Worm (Caenorhabditis elegans) whole organism, young adult: ENCODE data around the gene W05B10.3.
A peak's percentile ranks its signal among the peaks of the same experiment; 100 is the strongest.

Source experiments
- B0019.2 ChIP-seq: fragments of 200-800 bp; sonication (Bioruptor generic); conservative IDR thresholded peaks from 2 replicates; pipeline ENCODE4 v1.3.6; 2022; ENCODE audit warnings: missing genetic modification reagents, missing genetic modification characterization, missing compliant biosample characterization
- B0035.1 ChIP-seq: sonication (generic microtip); optimal IDR thresholded peaks from 2 replicates; lab custom pipeline; 2016; ENCODE audit warnings: missing genetic modification characterization, mild to moderate bottlenecking, missing compliant biosample characterization, missing genotype, missing genetic modification reagents
- B0261.1 ChIP-seq: sonication (generic microtip); optimal IDR thresholded peaks from 2 replicates; lab custom pipeline; 2016; ENCODE audit warnings: mild to moderate bottlenecking, missing genetic modification characterization, moderate library complexity, missing compliant biosample characterization
- F10E7.11 ChIP-seq: sonication (generic microtip); optimal IDR thresholded peaks from 2 replicates; lab custom pipeline; 2017; ENCODE audit warnings: mild to moderate bottlenecking, missing genetic modification characterization, moderate library complexity, missing compliant biosample characterization
- F22D6.2 ChIP-seq: sonication (generic microtip); optimal IDR thresholded peaks from 2 replicates; lab custom pipeline; 2016; ENCODE audit warnings: mild to moderate bottlenecking, missing genetic modification characterization, missing compliant biosample characterization
- F23B12.7 ChIP-seq: sonication (generic microtip); optimal IDR thresholded peaks from 2 replicates; lab custom pipeline; 2017; ENCODE audit warnings: missing genetic modification characterization, mild to moderate bottlenecking, missing compliant biosample characterization, antibody characterized with exemption, moderate library complexity; ENCODE audit not compliant: insufficient read depth
- F39B2.1 ChIP-seq: fragments of 200-800 bp; sonication (Bioruptor generic); IDR thresholded peaks from 2 replicates; pipeline ENCODE4 v1.3.6; 2022; ENCODE audit warnings: missing genetic modification reagents, missing genetic modification characterization, missing compliant biosample characterization
- F49E8.2 ChIP-seq: sonication (generic microtip); optimal IDR thresholded peaks from 3 replicates; lab custom pipeline; 2017; ENCODE audit warnings: missing genetic modification characterization, mild to moderate bottlenecking, missing compliant biosample characterization, antibody characterized with exemption, moderate library complexity; ENCODE audit not compliant: insufficient read depth
- F55B11.4 ChIP-seq: sonication (generic microtip); optimal IDR thresholded peaks from 2 replicates; lab custom pipeline; 2016; ENCODE audit warnings: missing compliant biosample characterization, missing genetic modification characterization, borderline replicate concordance; ENCODE audit not compliant: insufficient read depth
- F57A8.1 ChIP-seq: fragments of 200-800 bp; sonication (Bioruptor generic); optimal IDR thresholded peaks from 2 replicates; lab custom pipeline; 2018; ENCODE audit warnings: mild to moderate bottlenecking, missing genetic modification characterization, moderate library complexity, missing compliant biosample characterization
- F57C9.4 ChIP-seq: sonication (generic microtip); optimal IDR thresholded peaks from 2 replicates; lab custom pipeline; 2017; ENCODE audit warnings: mild to moderate bottlenecking, missing genetic modification characterization, missing compliant biosample characterization
- K11D2.4 ChIP-seq: fragments of 200-800 bp; sonication (Bioruptor generic); IDR thresholded peaks from 2 replicates; pipeline ENCODE4 v1.3.6; 2022; ENCODE audit warnings: missing genetic modification reagents, missing genetic modification characterization, missing compliant biosample characterization
- ZK185.1 ChIP-seq: sonication (generic microtip); optimal IDR thresholded peaks from 2 replicates; lab custom pipeline; 2016; ENCODE audit warnings: mild to moderate bottlenecking, missing genetic modification characterization, missing compliant biosample characterization; ENCODE audit not compliant: poor library complexity, severe bottlenecking
- bed-2 ChIP-seq: fragments of 200-800 bp; sonication (Bioruptor generic); IDR thresholded peaks from 2 replicates; pipeline ENCODE4 v1.3.6; 2022; ENCODE audit warnings: missing genetic modification reagents, missing genetic modification characterization, missing compliant biosample characterization
- ccch-3 ChIP-seq: fragments of 200-800 bp; sonication (Bioruptor generic); optimal IDR thresholded peaks from 2 replicates; lab custom pipeline; 2018; ENCODE audit warnings: mild to moderate bottlenecking, missing genetic modification characterization, missing compliant biosample characterization
- cebp-1 ChIP-seq, 2 experiments: fragments of 200-800 bp in 1 of 2; sonication (Bioruptor generic) in 1 of 2; sonication (generic microtip) in 1 of 2; IDR thresholded peaks in 1 of 2; optimal IDR thresholded peaks in 1 of 2; 2 replicates each; pipeline versions ENCODE4 v1.3.6 to Lab custom; 2017 to 2022; ENCODE audit warnings: missing compliant biosample characterization in 2 of 2, missing genetic modification characterization in 2 of 2, mild to moderate bottlenecking in 1 of 2, missing genetic modification reagents in 1 of 2, moderate library complexity in 1 of 2
- dpff-1 ChIP-seq: sonication (generic microtip); optimal IDR thresholded peaks from 2 replicates; lab custom pipeline; 2017; ENCODE audit warnings: mild to moderate bottlenecking, missing genetic modification characterization, missing compliant biosample characterization
- efl-1 ChIP-seq: fragments of 150-350 bp; optimal IDR thresholded peaks from 2 replicates; lab custom pipeline; 2014; ENCODE audit warnings: missing biosample characterization, missing genetic modification reagents, missing genetic modification characterization
- egl-18 ChIP-seq: fragments of 200-800 bp; sonication (Bioruptor generic); IDR thresholded peaks from 2 replicates; pipeline ENCODE4 v1.3.6; 2022; ENCODE audit warnings: missing genetic modification reagents, missing genetic modification characterization, missing compliant biosample characterization
- egl-44 ChIP-seq: fragments of 200-800 bp; sonication (Bioruptor generic); IDR thresholded peaks from 2 replicates; pipeline ENCODE4 v1.3.6; 2022; ENCODE audit warnings: missing genetic modification reagents, missing genetic modification characterization, missing compliant biosample characterization
- egrh-3 ChIP-seq: fragments of 200-800 bp; sonication (Bioruptor generic); IDR thresholded peaks from 2 replicates; pipeline ENCODE4 v1.3.6; 2022; ENCODE audit warnings: missing genetic modification reagents, missing genetic modification characterization, missing compliant biosample characterization
- ekl-4 ChIP-seq: fragments of 200-800 bp; sonication (Bioruptor generic); IDR thresholded peaks from 2 replicates; pipeline ENCODE4 v1.3.6; 2022; ENCODE audit warnings: missing genetic modification reagents, missing genetic modification characterization, missing compliant biosample characterization
- fkh-3 ChIP-seq: sonication (generic microtip); optimal IDR thresholded peaks from 2 replicates; lab custom pipeline; 2016; ENCODE audit warnings: mild to moderate bottlenecking, missing genetic modification characterization, missing compliant biosample characterization
- gei-17 ChIP-seq: fragments of 200-800 bp; sonication (Bioruptor generic); optimal IDR thresholded peaks from 2 replicates; lab custom pipeline; 2018; ENCODE audit warnings: mild to moderate bottlenecking, missing genetic modification characterization, missing compliant biosample characterization
- him-1 ChIP-seq: sonication (generic microtip); optimal IDR thresholded peaks from 2 replicates; lab custom pipeline; 2016; ENCODE audit warnings: missing genotype, missing genetic modification reagents, missing genetic modification characterization, missing compliant biosample characterization
- hmg-1.2 ChIP-seq: fragments of 200-800 bp; sonication (Bioruptor generic); IDR thresholded peaks from 2 replicates; pipeline ENCODE4 v1.3.6; 2022; ENCODE audit warnings: missing genetic modification reagents, missing genetic modification characterization, missing compliant biosample characterization
- hrde-1 ChIP-seq: sonication (generic microtip); optimal IDR thresholded peaks from 2 replicates; lab custom pipeline; 2016; ENCODE audit warnings: missing genetic modification characterization, mild to moderate bottlenecking, missing compliant biosample characterization, moderate library complexity, missing genotype, missing genetic modification reagents, borderline replicate concordance
- lag-1 ChIP-seq: fragments of 200-800 bp; sonication (Bioruptor generic); IDR thresholded peaks from 2 replicates; pipeline ENCODE4 v1.3.6; 2022; ENCODE audit warnings: missing genetic modification reagents, missing genetic modification characterization, missing compliant biosample characterization
- let-526 ChIP-seq: fragments of 200-800 bp; sonication (Bioruptor generic); IDR thresholded peaks from 2 replicates; pipeline ENCODE4 v1.3.6; 2022; ENCODE audit warnings: missing genetic modification reagents, missing genetic modification characterization, missing compliant biosample characterization
- lin-26 ChIP-seq: fragments of 200-800 bp; sonication (Bioruptor generic); IDR thresholded peaks from 2 replicates; pipeline ENCODE4 v1.3.6; 2022; ENCODE audit warnings: missing genetic modification reagents, missing genetic modification characterization, missing compliant biosample characterization
- lin-40 ChIP-seq: sonication (generic microtip); optimal IDR thresholded peaks from 2 replicates; lab custom pipeline; 2016; ENCODE audit warnings: missing genetic modification characterization, mild to moderate bottlenecking, missing compliant biosample characterization, missing genotype, missing genetic modification reagents
- lin-54 ChIP-seq: fragments of 200-800 bp; sonication (Bioruptor generic); optimal IDR thresholded peaks from 2 replicates; lab custom pipeline; 2018; ENCODE audit warnings: mild to moderate bottlenecking, missing genetic modification characterization, missing compliant biosample characterization
- lsl-1 ChIP-seq: fragments of 200-800 bp; sonication (Bioruptor generic); optimal IDR thresholded peaks from 2 replicates; lab custom pipeline; 2018; ENCODE audit warnings: mild to moderate bottlenecking, missing genetic modification characterization, moderate library complexity, missing compliant biosample characterization
- madf-10 ChIP-seq: sonication (generic microtip); optimal IDR thresholded peaks from 2 replicates; lab custom pipeline; 2016; ENCODE audit warnings: mild to moderate bottlenecking, missing genetic modification characterization, missing compliant biosample characterization
- madf-8 ChIP-seq: fragments of 200-800 bp; sonication (Bioruptor generic); conservative IDR thresholded peaks from 2 replicates; pipeline ENCODE4 v1.3.6; 2022; ENCODE audit warnings: missing genetic modification reagents, missing genetic modification characterization, missing compliant biosample characterization
- mes-4 ChIP-seq: sonication (generic microtip); optimal IDR thresholded peaks from 2 replicates; lab custom pipeline; 2016; ENCODE audit warnings: missing genotype, missing genetic modification characterization, missing compliant biosample characterization
- mxl-1 ChIP-seq: sonication (generic microtip); optimal IDR thresholded peaks from 2 replicates; lab custom pipeline; 2016; ENCODE audit warnings: missing genetic modification characterization, missing compliant biosample characterization
- nfya-1 ChIP-seq: sonication (generic microtip); optimal IDR thresholded peaks from 2 replicates; lab custom pipeline; 2017; ENCODE audit warnings: antibody characterized with exemption, missing compliant biosample characterization, missing genetic modification characterization, borderline replicate concordance; ENCODE audit not compliant: insufficient read depth
- nfya-2 ChIP-seq: fragments of 200-800 bp; sonication (Bioruptor generic); IDR thresholded peaks from 2 replicates; pipeline ENCODE4 v1.3.6; 2022; ENCODE audit warnings: missing genetic modification reagents, missing genetic modification characterization, missing compliant biosample characterization
- nhr-80 ChIP-seq: sonication (generic microtip); optimal IDR thresholded peaks from 2 replicates; lab custom pipeline; 2016; ENCODE audit warnings: missing genetic modification characterization, missing compliant biosample characterization
- rec-8 ChIP-seq, 2 experiments: sonication (generic microtip); optimal IDR thresholded peaks; 2 replicates each; lab custom pipeline; 2016; ENCODE audit warnings: mild to moderate bottlenecking in 2 of 2, missing genetic modification characterization in 2 of 2, missing genetic modification reagents in 2 of 2, missing genotype in 2 of 2, missing biosample characterization in 1 of 2, missing compliant biosample characterization in 1 of 2, moderate library complexity in 1 of 2
- repo-1 ChIP-seq: sonication (generic microtip); optimal IDR thresholded peaks from 2 replicates; lab custom pipeline; 2017; ENCODE audit warnings: mild to moderate bottlenecking, missing genetic modification characterization, missing compliant biosample characterization
- somi-1 ChIP-seq: fragments of 200-800 bp; sonication (Bioruptor generic); optimal IDR thresholded peaks from 2 replicates; lab custom pipeline; 2018; ENCODE audit warnings: mild to moderate bottlenecking, missing genetic modification characterization, missing compliant biosample characterization
- tbx-9 ChIP-seq: sonication (generic microtip); optimal IDR thresholded peaks from 2 replicates; lab custom pipeline; 2016; ENCODE audit warnings: borderline replicate concordance, missing genetic modification characterization, inconsistent platforms, missing compliant biosample characterization
- unc-62 ChIP-seq: fragments of 150-350 bp; optimal IDR thresholded peaks from 2 replicates; lab custom pipeline; 2014; ENCODE audit warnings: missing biosample characterization, missing genetic modification reagents, missing genetic modification characterization
- zfh-2 ChIP-seq: fragments of 200-800 bp; sonication (Bioruptor generic); conservative IDR thresholded peaks from 2 replicates; pipeline ENCODE4 v1.3.6; 2022; ENCODE audit warnings: missing genetic modification reagents, missing genetic modification characterization, missing compliant biosample characterization
- ztf-22 ChIP-seq: fragments of 200-800 bp; sonication (Bioruptor generic); optimal IDR thresholded peaks from 2 replicates; lab custom pipeline; 2018; ENCODE audit warnings: mild to moderate bottlenecking, missing genetic modification characterization, moderate library complexity, missing compliant biosample characterization

W05B10.3 gene

ce11 chrV:12637238-12637690 lies 24.3 kb downstream of the W05B10.3 start, which contains the start of gene F56H9.2 (continued):
- TF ChIP-seq madf-10 (tag; lab: Kevin White, UChicago): no peak
- peak; percentile 50; the same call in 1 of the 2 replicates for TF ChIP-seq hmg-1.2 (GFP tag; lab: Robert Waterston, UW)
- TF ChIP-seq tbx-9 (tag; lab: Kevin White, UChicago): no peak
- TF ChIP-seq ztf-22 (GFP tag; lab: Kevin White, UChicago): peak; percentile 73
- TF ChIP-seq ZK185.1 (tag; lab: Kevin White, UChicago): no peak
- TF ChIP-seq F49E8.2 (tag; lab: Kevin White, UChicago): no peak
- TF ChIP-seq nhr-80 (tag; lab: Kevin White, UChicago): peak; percentile 52
- no peak for TF ChIP-seq B0261.1
- TF ChIP-seq bed-2 (GFP tag; lab: Robert Waterston, UW): no peak
- TF ChIP-seq ccch-3 (GFP tag; lab: Kevin White, UChicago): no peak
- no peak for TF ChIP-seq lag-1 (GFP tag; lab: Robert Waterston, UW)
- no peak for TF ChIP-seq F55B11.4
- TF ChIP-seq rec-8 (tag; optimal IDR thresholded peaks at IDR 0.05; lab: Kevin White, UChicago): no peak
- TF ChIP-seq lin-40 (tag; lab: Kevin White, UChicago): peak; percentile 67
- TF ChIP-seq egl-18 (GFP tag; lab: Robert Waterston, UW): no peak
- TF ChIP-seq F10E7.11: no peak
- no peak for TF ChIP-seq lsl-1 (GFP tag; lab: Kevin White, UChicago)
- TF ChIP-seq F22D6.2 (tag; lab: Kevin White, UChicago): peak; percentile 82
- no peak for TF ChIP-seq repo-1 (tag; lab: Kevin White, UChicago)
- no peak for TF ChIP-seq lin-54 (GFP tag; lab: Kevin White, UChicago)
- no peak for TF ChIP-seq let-526 (GFP tag; lab: Robert Waterston, UW)
- no peak for TF ChIP-seq nfya-1
- TF ChIP-seq hrde-1 (tag; lab: Kevin White, UChicago): no peak
- peak; percentile 46; the same call in 1 of the 2 replicates for TF ChIP-seq ekl-4 (GFP tag; lab: Robert Waterston, UW)
- TF ChIP-seq cebp-1 (GFP tag; IDR thresholded peaks at IDR 0.05; lab: Robert Waterston, UW): no peak
- TF ChIP-seq cebp-1 (tag; optimal IDR thresholded peaks at IDR 0.05; lab: Kevin White, UChicago): peak; percentile 64
- no peak for TF ChIP-seq F57A8.1 (GFP tag; lab: Kevin White, UChicago)
- TF ChIP-seq egrh-3: no peak
- no peak for TF ChIP-seq gei-17 (GFP tag; lab: Kevin White, UChicago)
- no peak for TF ChIP-seq F23B12.7
- no peak for TF ChIP-seq dpff-1 (tag; lab: Kevin White, UChicago)
- TF ChIP-seq zfh-2 (GFP tag; lab: Robert Waterston, UW): no peak
- TF ChIP-seq B0035.1 (tag; lab: Kevin White, UChicago): no peak
- TF ChIP-seq egl-44 (GFP tag; lab: Robert Waterston, UW): no peak
- no peak for TF ChIP-seq F57C9.4
- TF ChIP-seq somi-1 (GFP tag; lab: Kevin White, UChicago): peak; percentile 7
- no peak for TF ChIP-seq fkh-3 (tag; lab: Kevin White, UChicago)
- TF ChIP-seq F39B2.1 (GFP tag; lab: Robert Waterston, UW): no peak
- TF ChIP-seq unc-62 (GFP tag; lab: Kevin White, UChicago): no peak
- TF ChIP-seq him-1 (tag; lab: Kevin White, UChicago): no peak
- TF ChIP-seq madf-8 (GFP tag; lab: Robert Waterston, UW): no peak
- no peak for TF ChIP-seq mxl-1
- no peak for TF ChIP-seq efl-1 (GFP tag; lab: Kevin White, UChicago)
- TF ChIP-seq K11D2.4: peak; percentile 39; the same call in 1 of the 2 replicates
- no peak for TF ChIP-seq lin-26 (GFP tag; lab: Robert Waterston, UW)
- no peak for TF ChIP-seq nfya-2 (GFP tag; lab: Robert Waterston, UW)
- TF ChIP-seq mes-4: no peak
- TF ChIP-seq B0019.2: no peak
